Fruit fly (Drosophila melanogaster): ENCODE measurements around the gene Sol1.

Sol1 gene

dm6 chr3R:12369135-12369792 is 16.8 kb upstream of the Sol1 start, which contains the start of gene GstD1 (continued):
- TF ChIP-seq nau (GFP tag; optimal IDR thresholded peaks at IDR 0.05) (peak; percentile 6), CG3281 (GFP tag; optimal IDR thresholded peaks at IDR 0.05) (peak; percentile 58), ase (GFP tag; IDR thresholded peaks at IDR 0.05) (no peak), Aef1 (GFP tag; IDR thresholded peaks at IDR 0.05) (peak; percentile 71; the same call in 2 of the 3 replicates), cas (GFP tag; IDR thresholded peaks at IDR 0.05) (0 out of 2 replicates have a peak, but pooled peaks have one; percentile 27), Fer2 (tag; optimal IDR thresholded peaks at IDR 0.05) (no peak), CG14014 (GFP tag; IDR thresholded peaks at IDR 0.05) (peak; percentile 36; the same call in 1 of the 2 replicates), CG8765 (GFP tag; IDR thresholded peaks at IDR 0.05) (peak; percentile 87; the same call in 1 of the 2 replicates), dmrt99B (tag; optimal IDR thresholded peaks at IDR 0.05) (peak; percentile 55), Rfx (GFP tag; IDR thresholded peaks at IDR 0.05) (peak; percentile 57), repo (GFP tag; optimal IDR thresholded peaks at IDR 0.05) (peak; percentile 33), ind (GFP tag; optimal IDR thresholded peaks at IDR 0.05) (peak; percentile 63), CG6272 (GFP tag; IDR thresholded peaks at IDR 0.05) (no peak), inv (GFP tag; IDR thresholded peaks at IDR 0.05; ENCODE audit: partially characterized antibody) (peak; percentile 45; the same call in 1 of the 2 replicates), Fer3 (tag; optimal IDR thresholded peaks at IDR 0.05) (peak; percentile 12), org-1 (GFP tag; optimal IDR thresholded peaks at IDR 0.05) (peak; percentile 25), CG6765 (GFP tag; optimal IDR thresholded peaks at IDR 0.05) (peak; percentile 37), sd (tag; optimal IDR thresholded peaks at IDR 0.05) (peak; percentile 96), PHDP (tag; optimal IDR thresholded peaks at IDR 0.05) (peak; percentile 14), chm (GFP tag; IDR thresholded peaks at IDR 0.05) (peak; percentile 75), CG18476 (GFP tag; optimal IDR thresholded peaks at IDR 0.05) (peak; percentile 7), CG6854 (GFP tag; optimal IDR thresholded peaks at IDR 0.05) (no peak), Oli (tag; optimal IDR thresholded peaks at IDR 0.05) (peak; percentile 41), CG16863 (GFP tag; optimal IDR thresholded peaks at IDR 0.05) (no peak), tup (GFP tag; optimal IDR thresholded peaks at IDR 0.05) (no peak), Sry-δ (GFP tag; optimal IDR thresholded peaks at IDR 0.05) (no peak), Antp (GFP tag; optimal IDR thresholded peaks at IDR 0.05) (peak; percentile 21), Opbp (GFP tag; IDR thresholded peaks at IDR 0.05; ENCODE audit: partially characterized antibody) (peak; percentile 35; the same call in 2 of the 3 replicates), B-H2 (GFP tag; optimal IDR thresholded peaks at IDR 0.05) (peak; percentile 79), Eip74EF (GFP tag; optimal IDR thresholded peaks at IDR 0.05) (peak in 1 of 2 experiments; percentile 9), CG14050 (GFP tag; IDR thresholded peaks at IDR 0.05) (no peak), sens-2 (GFP tag; IDR thresholded peaks at IDR 0.05) (no peak), ci (GFP tag; IDR thresholded peaks at IDR 0.05) (peak; percentile 63; the same call in 2 of the 3 replicates), CG18599 (GFP tag; optimal IDR thresholded peaks at IDR 0.05) (peak; percentile 56), pb (GFP tag; optimal IDR thresholded peaks at IDR 0.05) (peak; percentile 35), Blimp-1 (GFP tag; optimal IDR thresholded peaks at IDR 0.05) (peak; percentile 23), E2f2 (GFP tag; IDR thresholded peaks at IDR 0.05) (0 out of 2 replicates have a peak, but pooled peaks have one; percentile 25), CG13624 (GFP tag; optimal IDR thresholded peaks at IDR 0.05) (peak; percentile 21), Drgx (GFP tag; IDR thresholded peaks at IDR 0.05) (peak; percentile 78), ab (GFP tag; optimal IDR thresholded peaks at IDR 0.05) (peak; percentile 58), CG6813 (GFP tag; optimal IDR thresholded peaks at IDR 0.05) (no peak), slp2 (GFP tag; optimal IDR thresholded peaks at IDR 0.05) (peak; percentile 39), Scr (GFP tag; IDR thresholded peaks at IDR 0.05; ENCODE audit: partially characterized antibody) (peak; percentile 40), CG15514 (GFP tag; optimal IDR thresholded peaks at IDR 0.05) (peak; percentile 24), CG13424 (tag; optimal IDR thresholded peaks at IDR 0.05) (peak; percentile 25), HHEX (GFP tag; optimal IDR thresholded peaks at IDR 0.05) (peak; percentile 47), CG10321 (GFP tag; IDR thresholded peaks at IDR 0.05) (0 out of 2 replicates have a peak, but pooled peaks have one; percentile 20), HLH4C (GFP tag; IDR thresholded peaks at IDR 0.05; ENCODE audit: partially characterized antibody) (peak; percentile 42; the same call in 1 of the 3 replicates)

All from whole organism, embryonic.